Fruit fly (Drosophila melanogaster): Measurements from ENCODE around the gene Ets65A.

dm6 chr3L:6158530-6158929 is 61.1 kb downstream of the Ets65A start, which contains the start of gene Cpr65Ay:
- TF ChIP-seq dl (GFP tag; optimal IDR thresholded peaks at IDR 0.05; ENCODE audit: insufficient read depth in 1 of 2, partially characterized antibody in 2 of 2) (no peak), Abd-B (GFP tag; optimal IDR thresholded peaks at IDR 0.05) (no peak), h (GFP tag; optimal IDR thresholded peaks at IDR 0.05) (no peak), Hr83 (GFP tag; optimal IDR thresholded peaks at IDR 0.05; ENCODE audit: poor library complexity, severe bottlenecking) (no peak), br (GFP tag; optimal IDR thresholded peaks at IDR 0.05) (no peak), dmrt93B (GFP tag; optimal IDR thresholded peaks at IDR 0.05) (no peak), woc (GFP tag; optimal IDR thresholded peaks at IDR 0.05) (no peak), sv (GFP tag; optimal IDR thresholded peaks at IDR 0.05) (no peak), dsf (GFP tag; optimal IDR thresholded peaks at IDR 0.05; ENCODE audit: borderline replicate concordance) (no peak), OdsH (GFP tag; optimal IDR thresholded peaks at IDR 0.05) (no peak), usp (GFP tag; optimal IDR thresholded peaks at IDR 0.05) (no peak)
